Fruit fly (Drosophila melanogaster) whole organism, embryonic: ENCODE data around the gene Cat.

Source experiments
- CG10274 ChIP-seq: fragments of 200-800 bp; sonication (Bioruptor generic); optimal IDR thresholded peaks from 3 replicates; lab custom pipeline; 2017; ENCODE audit warnings: missing biosample characterization, mild to moderate bottlenecking, missing genetic modification characterization
- CG11085 ChIP-seq: fragments of 200-800 bp; sonication (Bioruptor generic); IDR thresholded peaks from 2 replicates; pipeline ENCODE4 v1.3.6; 2022; ENCODE audit warnings: missing biosample characterization, missing genetic modification characterization
- CG11398 ChIP-seq: fragments of 200-800 bp; sonication (Bioruptor generic); optimal IDR thresholded peaks from 2 replicates; lab custom pipeline; 2016; ENCODE audit warnings: missing biosample characterization, missing genetic modification characterization
- CG12942 ChIP-seq: fragments of 200-800 bp; sonication (Bioruptor generic); optimal IDR thresholded peaks from 3 replicates; lab custom pipeline; 2016; ENCODE audit warnings: missing biosample characterization, missing genetic modification characterization
- CG14014 ChIP-seq: fragments of 200-800 bp; sonication (Bioruptor generic); IDR thresholded peaks from 2 replicates; pipeline ENCODE4 v1.3.6; 2022; ENCODE audit warnings: missing biosample characterization, missing genetic modification characterization
- CG1647 ChIP-seq: fragments of 200-800 bp; sonication (Bioruptor generic); optimal IDR thresholded peaks from 3 replicates; lab custom pipeline; 2016; ENCODE audit warnings: missing biosample characterization, missing genetic modification characterization
- CG17385 ChIP-seq: fragments of 200-800 bp; sonication (Bioruptor generic); optimal IDR thresholded peaks from 3 replicates; lab custom pipeline; 2018; ENCODE audit warnings: missing biosample characterization, mild to moderate bottlenecking, missing genetic modification characterization
- CG17568 ChIP-seq: fragments of 200-800 bp; sonication (Bioruptor generic); optimal IDR thresholded peaks from 2 replicates; lab custom pipeline; 2018; ENCODE audit warnings: missing biosample characterization, mild to moderate bottlenecking, missing genetic modification characterization, moderate library complexity
- CG18011 ChIP-seq: fragments of 200-800 bp; sonication (Bioruptor generic); optimal IDR thresholded peaks from 2 replicates; lab custom pipeline; 2017; ENCODE audit warnings: missing biosample characterization, missing genetic modification characterization, mild to moderate bottlenecking, moderate library complexity, missing genotype
- CG18262 ChIP-seq: fragments of 200-800 bp; optimal IDR thresholded peaks from 3 replicates; lab custom pipeline; 2019; ENCODE audit warnings: missing biosample characterization, mild to moderate bottlenecking, missing genetic modification characterization, moderate library complexity
- CG2712 ChIP-seq: fragments of 200-800 bp; optimal IDR thresholded peaks from 3 replicates; lab custom pipeline; 2019; ENCODE audit warnings: missing biosample characterization, mild to moderate bottlenecking, missing genetic modification characterization, moderate library complexity
- CG32767 ChIP-seq: fragments of 200-800 bp; sonication (Bioruptor generic); IDR thresholded peaks from 2 replicates; pipeline ENCODE4 v1.3.6; 2022; ENCODE audit warnings: missing biosample characterization, missing genetic modification characterization
- CG32772 ChIP-seq: fragments of 200-800 bp; sonication (Bioruptor generic); IDR thresholded peaks from 2 replicates; pipeline ENCODE4 v1.3.6; 2022; ENCODE audit warnings: missing biosample characterization, missing genetic modification characterization
- CG4282 ChIP-seq: fragments of 200-800 bp; sonication (Bioruptor generic); optimal IDR thresholded peaks from 2 replicates; lab custom pipeline; 2016; ENCODE audit warnings: missing biosample characterization, missing genetic modification characterization
- CG6272 ChIP-seq: fragments of 200-800 bp; sonication (Bioruptor generic); IDR thresholded peaks from 2 replicates; pipeline ENCODE4 v1.3.6; 2022; ENCODE audit warnings: missing biosample characterization, missing genetic modification characterization
- CG6791 ChIP-seq: fragments of 200-800 bp; sonication (Bioruptor generic); IDR thresholded peaks from 3 replicates; pipeline ENCODE4 v1.3.6; 2022; ENCODE audit warnings: missing biosample characterization, missing genetic modification characterization; ENCODE audit not compliant: partially characterized antibody
- CG7786 ChIP-seq: fragments of 200-800 bp; sonication (Bioruptor generic); optimal IDR thresholded peaks from 2 replicates; lab custom pipeline; 2016; ENCODE audit warnings: missing biosample characterization, missing genetic modification characterization
- CG7839 ChIP-seq: fragments of 200-800 bp; sonication (Bioruptor generic); optimal IDR thresholded peaks from 3 replicates; lab custom pipeline; 2018; ENCODE audit warnings: missing biosample characterization, mild to moderate bottlenecking, missing genetic modification characterization, moderate library complexity
- CG9215 ChIP-seq: fragments of 200-800 bp; sonication (Bioruptor generic); IDR thresholded peaks from 2 replicates; pipeline ENCODE4 v1.3.6; 2022; ENCODE audit warnings: missing biosample characterization, missing genetic modification characterization
- CG9817 ChIP-seq: fragments of 200-800 bp; sonication (Bioruptor generic); optimal IDR thresholded peaks from 2 replicates; lab custom pipeline; 2018; ENCODE audit warnings: missing biosample characterization, mild to moderate bottlenecking, missing genetic modification characterization, moderate library complexity
- CG9932 ChIP-seq: fragments of 200-800 bp; sonication (Bioruptor generic); IDR thresholded peaks from 2 replicates; pipeline ENCODE4 v1.3.6; 2022; ENCODE audit warnings: missing biosample characterization, missing genetic modification characterization
- Dip2 ChIP-seq: fragments of 200-800 bp; sonication (Bioruptor generic); IDR thresholded peaks from 2 replicates; pipeline ENCODE4 v1.3.6; 2022; ENCODE audit warnings: missing biosample characterization, missing genetic modification characterization
- Doc3 ChIP-seq: fragments of 200-800 bp; sonication (Bioruptor generic); IDR thresholded peaks from 3 replicates; pipeline ENCODE4 v1.3.6; 2022; ENCODE audit warnings: missing biosample characterization, missing genetic modification characterization; ENCODE audit not compliant: partially characterized antibody
- Eip74EF ChIP-seq, 2 experiments: fragments of 200-800 bp in 1 of 2; fragments of >200 bp in 1 of 2; sonication (Bioruptor generic) in 1 of 2; optimal IDR thresholded peaks; 2 replicates each; lab custom pipeline; 2017 to 2019; ENCODE audit warnings: missing biosample characterization in 2 of 2, missing genetic modification characterization in 2 of 2, mild to moderate bottlenecking in 1 of 2, moderate library complexity in 1 of 2
- Hmr ChIP-seq: fragments of 200-800 bp; sonication (Bioruptor generic); optimal IDR thresholded peaks from 3 replicates; lab custom pipeline; 2017; ENCODE audit warnings: mild to moderate bottlenecking, missing biosample characterization, missing genetic modification reagents, missing genetic modification characterization
- NfI ChIP-seq: fragments of 200-800 bp; sonication (Bioruptor generic); optimal IDR thresholded peaks from 3 replicates; lab custom pipeline; 2018; ENCODE audit warnings: missing biosample characterization, mild to moderate bottlenecking, missing genetic modification characterization, moderate library complexity
- Pdp1 ChIP-seq, 2 experiments: fragments of 200-800 bp; sonication (Bioruptor generic); optimal IDR thresholded peaks; 3 replicates each; lab custom pipeline; 2016; ENCODE audit warnings: missing biosample characterization in 2 of 2, missing genetic modification characterization in 2 of 2, mild to moderate bottlenecking in 1 of 2, moderate library complexity in 1 of 2
- Six4 ChIP-seq: fragments of 200-800 bp; sonication (Bioruptor generic); optimal IDR thresholded peaks from 2 replicates; lab custom pipeline; 2016; ENCODE audit warnings: missing biosample characterization, missing genetic modification characterization
- Sry-δ ChIP-seq: fragments of 200-800 bp; sonication (Bioruptor generic); optimal IDR thresholded peaks from 2 replicates; lab custom pipeline; 2016; ENCODE audit warnings: missing biosample characterization, missing genetic modification characterization
- Vsx1 ChIP-seq: fragments of 200-800 bp; sonication (Bioruptor generic); optimal IDR thresholded peaks from 2 replicates; lab custom pipeline; 2017; ENCODE audit warnings: missing biosample characterization, mild to moderate bottlenecking, missing genetic modification characterization, missing genetic modification reagents
- al ChIP-seq: fragments of 200-800 bp; sonication (Bioruptor generic); IDR thresholded peaks from 2 replicates; pipeline ENCODE4 v1.3.6; 2022; ENCODE audit warnings: missing biosample characterization, missing genetic modification characterization
- dimm ChIP-seq: fragments of 200-800 bp; sonication (Bioruptor generic); IDR thresholded peaks from 2 replicates; pipeline ENCODE4 v1.3.6; 2022; ENCODE audit warnings: missing biosample characterization, missing genetic modification characterization
- dmrt11E ChIP-seq: fragments of 200-800 bp; sonication (Bioruptor generic); optimal IDR thresholded peaks from 3 replicates; lab custom pipeline; 2018; ENCODE audit warnings: missing biosample characterization, mild to moderate bottlenecking, missing genetic modification characterization, moderate library complexity
- fd64A ChIP-seq: fragments of 200-800 bp; sonication (Bioruptor generic); optimal IDR thresholded peaks from 3 replicates; lab custom pipeline; 2018; ENCODE audit warnings: missing biosample characterization, mild to moderate bottlenecking, missing genetic modification characterization
- fd96Cb ChIP-seq: fragments of 200-800 bp; sonication (Bioruptor generic); optimal IDR thresholded peaks from 2 replicates; lab custom pipeline; 2018; ENCODE audit warnings: missing biosample characterization, mild to moderate bottlenecking, missing genetic modification characterization, moderate library complexity
- hbn ChIP-seq: fragments of 200-800 bp; sonication (Bioruptor generic); IDR thresholded peaks from 2 replicates; pipeline ENCODE4 v1.3.6; 2022; ENCODE audit warnings: missing biosample characterization, missing genetic modification characterization; ENCODE audit not compliant: partially characterized antibody
- inv ChIP-seq: fragments of 200-800 bp; sonication (Bioruptor generic); IDR thresholded peaks from 2 replicates; pipeline ENCODE4 v1.3.6; 2022; ENCODE audit warnings: missing biosample characterization, missing genetic modification characterization; ENCODE audit not compliant: partially characterized antibody
- kay ChIP-seq: fragments of 200-800 bp; sonication (Bioruptor generic); optimal IDR thresholded peaks from 2 replicates; lab custom pipeline; 2016; ENCODE audit warnings: missing biosample characterization, missing genetic modification characterization
- ken ChIP-seq: fragments of 200-800 bp; sonication (Bioruptor generic); IDR thresholded peaks from 3 replicates; pipeline ENCODE4 v1.3.6; 2022; ENCODE audit warnings: missing biosample characterization, missing genetic modification characterization
- klu ChIP-seq: fragments of 200-800 bp; sonication (Bioruptor generic); IDR thresholded peaks from 2 replicates; pipeline ENCODE4 v1.3.6; 2022; ENCODE audit warnings: missing biosample characterization, missing genetic modification characterization
- maf-S ChIP-seq: fragments of 200-800 bp; sonication (Bioruptor generic); optimal IDR thresholded peaks from 2 replicates; lab custom pipeline; 2016; ENCODE audit warnings: missing biosample characterization, missing genetic modification characterization
- pho ChIP-seq: fragments of 200-800 bp; sonication (Bioruptor generic); optimal IDR thresholded peaks from 2 replicates; lab custom pipeline; 2016; ENCODE audit warnings: missing biosample characterization, missing genetic modification characterization
- phol ChIP-seq: fragments of 200-800 bp; sonication (Bioruptor generic); optimal IDR thresholded peaks from 3 replicates; lab custom pipeline; 2018; ENCODE audit warnings: missing biosample characterization, mild to moderate bottlenecking, missing genetic modification characterization, moderate library complexity
- prd ChIP-seq, 3 experiments: fragments of >200 bp in 2 of 3; fragments of 200-800 bp in 1 of 3; sonication (Bioruptor generic) in 1 of 3; optimal IDR thresholded peaks in 2 of 3; IDR thresholded peaks in 1 of 3; 2 replicates in 2 of 3; 3 replicates in 1 of 3; pipeline versions ENCODE4 v1.3.6 to Lab custom; 2017 to 2022; ENCODE audit warnings: missing biosample characterization in 1 of 3, missing genetic modification characterization in 1 of 3
- sim ChIP-seq: fragments of 200-800 bp; sonication (Bioruptor generic); IDR thresholded peaks from 2 replicates; pipeline ENCODE4 v1.3.6; 2022; ENCODE audit warnings: missing biosample characterization, missing genetic modification characterization
- slbo ChIP-seq: fragments of 200-800 bp; sonication (Bioruptor generic); IDR thresholded peaks from 2 replicates; pipeline ENCODE4 v1.3.6; 2022; ENCODE audit warnings: missing biosample characterization, missing genetic modification characterization
- stc ChIP-seq: fragments of 200-800 bp; sonication (Bioruptor generic); IDR thresholded peaks from 2 replicates; pipeline ENCODE4 v1.3.6; 2022; ENCODE audit warnings: missing biosample characterization, missing genetic modification characterization
- vfl ChIP-seq: fragments of 200-800 bp; sonication (Bioruptor generic); optimal IDR thresholded peaks from 2 replicates; lab custom pipeline; 2016; ENCODE audit warnings: missing biosample characterization, missing genetic modification characterization

Cat gene

dm6 chr3L:18869035-18869826 lies 46.8 kb downstream of the Cat start, which contains the start of gene Grx1 (continued):
- TF ChIP-seq CG1647 (GFP tag; lab: Kevin White, UChicago) (peak; percentile 34), ken (GFP tag; lab: Robert Waterston, UW) (0 out of 3 replicates have a peak, but pooled peaks have one; percentile 37), NfI (GFP tag; lab: Kevin White, UChicago) (peak; percentile 51), CG18011 (GFP tag; lab: Kevin White, UChicago) (peak; percentile 39), CG32772 (no peak), CG32767 (GFP tag; lab: Robert Waterston, UW) (no peak), kay (GFP tag; lab: Kevin White, UChicago) (peak; percentile 55), prd (optimal IDR thresholded peaks at IDR 0.05; lab: Kevin White, UChicago) (no peak), prd (GFP tag; IDR thresholded peaks at IDR 0.05; lab: Robert Waterston, UW) (peak; percentile 46; the same call in 1 of the 3 replicates), Vsx1 (peak; percentile 62), CG6791 (no peak), CG9817 (peak; percentile 48), CG9932 (GFP tag; lab: Robert Waterston, UW) (peak; percentile 46; the same call in 1 of the 2 replicates), Sry-δ (GFP tag; lab: Kevin White, UChicago) (peak; percentile 4), dimm (GFP tag; lab: Robert Waterston, UW) (no peak), CG6272 (GFP tag; lab: Robert Waterston, UW) (no peak), CG7839 (tag; lab: Kevin White, UChicago) (peak; percentile 53), CG14014 (GFP tag; lab: Robert Waterston, UW) (no peak), CG11085 (GFP tag; lab: Robert Waterston, UW) (no peak), CG11398 (GFP tag; lab: Kevin White, UChicago) (no peak), Hmr (GFP tag; lab: Kevin White, UChicago) (peak; percentile 59), stc (GFP tag; lab: Robert Waterston, UW) (no peak; the same call in 1 of the 2 replicates), CG7786 (GFP tag; lab: Kevin White, UChicago) (peak; percentile 40), pho (GFP tag; lab: Kevin White, UChicago) (peak; percentile 50), CG17385 (GFP tag; lab: Kevin White, UChicago) (peak; percentile 51), vfl (GFP tag; lab: Kevin White, UChicago) (no peak), klu (no peak), CG12942 (no peak), al (GFP tag; lab: Robert Waterston, UW) (0 out of 2 replicates have a peak, but pooled peaks have one; percentile 38), CG4282 (GFP tag; lab: Kevin White, UChicago) (peak; percentile 10), CG17568 (peak; percentile 60), fd96Cb (tag; lab: Kevin White, UChicago) (peak; percentile 32), Six4 (GFP tag; lab: Kevin White, UChicago) (peak; percentile 36), Dip2 (no peak), slbo (GFP tag; lab: Robert Waterston, UW) (peak; percentile 54; the same call in 1 of the 2 replicates), fd64A (GFP tag; lab: Kevin White, UChicago) (peak; percentile 7), dmrt11E (tag; lab: Kevin White, UChicago) (peak; percentile 53), inv (GFP tag; lab: Robert Waterston, UW) (no peak), sim (GFP tag; lab: Robert Waterston, UW) (no peak), Pdp1 (GFP tag; optimal IDR thresholded peaks at IDR 0.05; lab: Kevin White, UChicago) (peak; percentile 43 to 92), maf-S (GFP tag; lab: Kevin White, UChicago) (peak; percentile 31), Eip74EF (GFP tag; optimal IDR thresholded peaks at IDR 0.05; lab: Kevin White, UChicago) (no peak), CG18262 (tag; lab: Kevin White, UChicago) (peak; percentile 61), hbn (GFP tag; lab: Robert Waterston, UW) (0 out of 2 replicates have a peak, but pooled peaks have one; percentile 14), CG2712 (tag; lab: Kevin White, UChicago) (peak; percentile 76), CG9215 (no peak), Doc3 (GFP tag; lab: Robert Waterston, UW) (no peak), phol (tag; lab: Kevin White, UChicago) (peak; percentile 50), CG10274 (GFP tag; lab: Kevin White, UChicago) (no peak)
